Worm (Caenorhabditis elegans): ENCODE data around the gene mev-1.

Gene mev-1

DNA sequence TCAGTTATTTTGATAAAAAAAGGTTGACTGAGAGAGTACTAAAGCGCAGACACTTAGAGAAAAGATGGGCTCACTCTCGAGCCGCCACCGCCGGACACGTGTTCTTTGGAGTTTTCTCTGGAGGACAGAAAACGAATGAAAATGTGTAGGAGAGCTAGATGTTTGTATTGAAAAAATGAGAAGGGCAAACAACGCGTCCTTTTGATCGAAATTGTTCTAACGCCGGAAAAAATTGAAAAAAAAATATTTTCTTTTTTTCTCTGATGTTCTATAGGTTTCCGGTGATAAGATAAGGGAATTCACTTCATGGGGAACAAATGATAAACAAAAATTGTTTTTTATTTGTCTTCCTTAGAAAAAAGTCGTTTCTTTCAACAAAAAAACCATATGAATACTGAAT lies 4.3 kb upstream of the mev-1 start:
- no peak for TF ChIP-seq ceh-82 (tag; optimal IDR thresholded peaks at IDR 0.05)
- TF ChIP-seq T20F7.1 (GFP tag; optimal IDR thresholded peaks at IDR 0.05), result no peak
- no peak for TF ChIP-seq nhr-76 (tag; optimal IDR thresholded peaks at IDR 0.05)
- no peak for TF ChIP-seq mdt-29 (GFP tag; IDR thresholded peaks at IDR 0.05)
- peak; percentile 56 for TF ChIP-seq dmd-6 (GFP tag; IDR thresholded peaks at IDR 0.05)
- TF ChIP-seq lsy-2 (tag; optimal IDR thresholded peaks at IDR 0.05), result peak in 1 of 2 experiments; percentile 12
- peak in 1 of 2 experiments; percentile 25 for TF ChIP-seq mdl-1 (tag; optimal IDR thresholded peaks at IDR 0.05)
- TF ChIP-seq gei-8 (GFP tag; optimal IDR thresholded peaks at IDR 0.05), result no peak
- TF ChIP-seq cey-2 (tag; optimal IDR thresholded peaks at IDR 0.05; ENCODE audit: borderline replicate concordance, insufficient read depth), result no peak
- TF ChIP-seq jun-1 (tag; optimal IDR thresholded peaks at IDR 0.05), result no peak
- peak; percentile 44 for TF ChIP-seq mxl-3 (GFP tag; optimal IDR thresholded peaks at IDR 0.05)
- TF ChIP-seq hlh-11 (tag; optimal IDR thresholded peaks at IDR 0.05), result peak; percentile 62
- no peak for TF ChIP-seq lin-15B (tag; optimal IDR thresholded peaks at IDR 0.05)
- no peak for TF ChIP-seq daf-8 (GFP tag; IDR thresholded peaks at IDR 0.05)
- TF ChIP-seq dve-1 (tag; optimal IDR thresholded peaks at IDR 0.05; ENCODE audit: insufficient read depth), result peak; percentile 63
- peak; percentile 23 for TF ChIP-seq pqm-1 (tag; optimal IDR thresholded peaks at IDR 0.05)
- no peak for TF ChIP-seq ama-1 (optimal IDR thresholded peaks at IDR 0.05)
- peak in 1 of 2 experiments; percentile 61 for TF ChIP-seq daf-16 (GFP tag; optimal IDR thresholded peaks at IDR 0.05)
- peak; percentile 87 for TF ChIP-seq daf-16 (tag; optimal IDR thresholded peaks at IDR 0.05)
- no peak for TF ChIP-seq Y105C5A.15 (GFP tag; IDR thresholded peaks at IDR 0.05)
- TF ChIP-seq lin-1 (GFP tag; IDR thresholded peaks at IDR 0.05), result 0 out of 2 replicates have a peak, but pooled peaks have one; percentile 7
- TF ChIP-seq egl-27 (tag; optimal IDR thresholded peaks at IDR 0.05), result no peak
- TF ChIP-seq nhr-28 (tag; optimal IDR thresholded peaks at IDR 0.05), result peak; percentile 62
- TF ChIP-seq hif-1 (tag; optimal IDR thresholded peaks at IDR 0.05), result peak in 1 of 2 experiments; percentile 46
- TF ChIP-seq hlh-30 (tag; optimal IDR thresholded peaks at IDR 0.05; ENCODE audit: insufficient read depth), result peak; percentile 52
- TF ChIP-seq mep-1 (tag; optimal IDR thresholded peaks at IDR 0.05), result peak; percentile 37
- no peak for TF ChIP-seq ctbp-1 (GFP tag; IDR thresholded peaks at IDR 0.05)

DNA sequence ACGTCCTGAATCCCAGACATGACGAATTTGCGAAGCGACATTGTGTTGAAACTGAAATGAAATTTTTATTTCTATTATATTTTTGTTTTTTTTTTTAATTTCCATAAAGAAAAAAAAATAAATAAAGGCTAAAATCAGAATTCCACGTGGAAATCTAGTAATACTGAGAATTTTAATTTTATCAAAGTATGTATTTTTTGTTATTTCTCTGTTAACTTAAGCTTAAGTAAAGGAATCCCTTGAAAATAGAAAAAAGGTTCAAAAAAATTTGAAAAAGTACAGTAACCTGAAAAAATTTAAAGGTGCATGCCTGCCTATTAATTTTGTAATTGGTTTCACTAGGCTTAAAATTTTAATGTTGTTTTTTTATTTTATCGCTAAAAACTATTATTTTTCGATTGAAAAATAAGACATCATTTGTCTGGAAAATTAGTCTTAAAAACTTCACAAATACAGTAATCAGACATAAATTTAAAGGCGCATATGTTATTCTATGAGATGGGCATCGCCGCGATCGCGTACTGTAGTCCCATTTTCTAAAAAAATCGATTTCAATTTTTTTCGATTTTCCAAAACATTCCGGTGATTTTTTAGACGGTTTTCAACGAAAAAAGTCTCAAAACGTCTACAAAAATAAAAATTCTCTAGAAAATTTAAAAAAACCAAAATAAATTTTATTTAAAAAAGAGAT lies 3.6 kb upstream of the mev-1 start, which contains the start of gene nex-2:
Gene nex-2, minus strand, starts transcription at position 51 of the 691 bp plus-strand sequence.
- TF ChIP-seq aha-1 (tag), result no peak
- TF ChIP-seq D1046.2 (GFP tag; IDR thresholded peaks at IDR 0.05), result no peak
- TF ChIP-seq daf-16 (GFP tag; optimal IDR thresholded peaks at IDR 0.05), result no peak
- no peak for TF ChIP-seq daf-16 (tag; optimal IDR thresholded peaks at IDR 0.05)
- no peak for TF ChIP-seq ceh-44 (GFP tag; IDR thresholded peaks at IDR 0.05)
- TF ChIP-seq unc-130 (GFP tag; optimal IDR thresholded peaks at IDR 0.05), result no peak
- TF ChIP-seq fkh-10 (GFP tag; optimal IDR thresholded peaks at IDR 0.05), result no peak
- TF ChIP-seq mdt-29 (GFP tag; IDR thresholded peaks at IDR 0.05), result no peak

DNA sequence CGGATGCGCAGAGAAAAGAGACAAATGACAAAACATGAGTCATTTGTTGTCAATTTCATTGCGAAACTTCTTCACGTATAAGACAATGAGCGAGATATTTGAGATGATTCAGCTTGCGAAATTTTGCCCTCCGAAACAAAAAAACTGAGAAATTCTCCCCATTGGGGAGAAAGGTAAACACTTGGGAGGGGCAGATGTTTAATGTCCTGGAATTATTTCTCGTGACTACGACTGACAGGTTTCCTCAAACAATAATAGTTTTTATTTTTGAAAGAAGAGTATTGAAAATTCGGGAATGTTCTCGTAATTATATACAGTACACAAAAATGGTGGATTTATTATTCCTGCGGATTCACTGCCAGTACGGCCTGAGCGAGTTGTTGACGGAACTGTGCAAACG lies 2.8 kb upstream of the mev-1 start:
- TF ChIP-seq hif-1 (tag; optimal IDR thresholded peaks at IDR 0.05) (peak in 1 of 2 experiments; percentile 25), ama-1 (optimal IDR thresholded peaks at IDR 0.05) (peak; percentile 42), attf-4 (tag; optimal IDR thresholded peaks at IDR 0.05) (no peak), daf-16 (GFP tag; optimal IDR thresholded peaks at IDR 0.05) (no peak), daf-16 (tag; optimal IDR thresholded peaks at IDR 0.05) (peak; percentile 59), mdt-29 (GFP tag; IDR thresholded peaks at IDR 0.05) (peak; percentile 17; the same call in 1 of the 2 replicates), nhr-6 (tag; optimal IDR thresholded peaks at IDR 0.05) (peak; percentile 15), dve-1 (tag; optimal IDR thresholded peaks at IDR 0.05; ENCODE audit: insufficient read depth) (peak; percentile 26), ztf-7 (tag; optimal IDR thresholded peaks at IDR 0.05) (no peak), mxl-3 (GFP tag; optimal IDR thresholded peaks at IDR 0.05) (no peak), F49E8.2 (tag; optimal IDR thresholded peaks at IDR 0.05; ENCODE audit: borderline replicate concordance) (no peak), aha-1 (tag) (peak; percentile 31), mep-1 (tag; optimal IDR thresholded peaks at IDR 0.05) (peak; percentile 1), pha-4 (GFP tag; IDR thresholded peaks at IDR 0.05) (0 out of 2 replicates have a peak, but pooled peaks have one; percentile 32), pha-4 (tag; optimal IDR thresholded peaks at IDR 0.05) (peak; percentile 64), hlh-11 (tag; optimal IDR thresholded peaks at IDR 0.05) (peak; percentile 29)

All from whole organism, L4 larva.